Fruit fly (Drosophila melanogaster) S2 (cell line): ENCODE measurements around the gene ImpL1.

Experiments used
- CG8478 ChIP-seq: fragments of >200 bp; optimal IDR thresholded peaks from 2 replicates; lab custom pipeline; 2018
- CTCF ChIP-seq, 2 experiments: fragments of >200 bp; optimal IDR thresholded peaks; 2 replicates each; lab custom pipeline; 2018

dm6 chr3L:13425571-13425970 is 43.0 kb downstream of the ImpL1 start, which contains the start of gene CG14106:
- TF ChIP-seq CG8478 (lab: Kevin White, UChicago) (no peak), CTCF (optimal IDR thresholded peaks at IDR 0.05; lab: Kevin White, UChicago) (no peak)
